Fruit fly (Drosophila melanogaster) whole organism, adult: Measurements from ENCODE around the gene BigH1.

Experiments
- CG11617 ChIP-seq: fragments of 200-800 bp; sonication (Bioruptor generic); optimal IDR thresholded peaks from 2 replicates; lab custom pipeline; 2017; ENCODE audit warnings: mild to moderate bottlenecking, missing biosample characterization, missing genetic modification reagents, missing genetic modification characterization
- CG12768 ChIP-seq: fragments of 200-800 bp; sonication (Bioruptor generic); optimal IDR thresholded peaks from 2 replicates; lab custom pipeline; 2017; ENCODE audit warnings: missing biosample characterization, missing genetic modification characterization, mild to moderate bottlenecking, moderate library complexity, missing genetic modification reagents
- CG14711 ChIP-seq: fragments of 200-800 bp; sonication (Bioruptor generic); optimal IDR thresholded peaks from 2 replicates; lab custom pipeline; 2018; ENCODE audit warnings: missing biosample characterization, mild to moderate bottlenecking, missing genetic modification characterization, moderate library complexity
- CG1620 ChIP-seq: fragments of 200-800 bp; sonication (Bioruptor generic); optimal IDR thresholded peaks from 2 replicates; lab custom pipeline; 2016; ENCODE audit warnings: missing biosample characterization, missing genetic modification characterization
- CG33017 ChIP-seq: fragments of 200-800 bp; sonication (Bioruptor generic); optimal IDR thresholded peaks from 2 replicates; lab custom pipeline; 2018; ENCODE audit warnings: missing biosample characterization, mild to moderate bottlenecking, missing genetic modification characterization, moderate library complexity
- CG5204 ChIP-seq: fragments of 200-800 bp; sonication (Bioruptor generic); optimal IDR thresholded peaks from 2 replicates; lab custom pipeline; 2016; ENCODE audit warnings: missing biosample characterization, missing genetic modification characterization
- CG7045 ChIP-seq: fragments of 200-800 bp; sonication (Bioruptor generic); optimal IDR thresholded peaks from 2 replicates; lab custom pipeline; 2017; ENCODE audit warnings: missing biosample characterization, mild to moderate bottlenecking, missing genetic modification characterization
- CG7101 ChIP-seq: fragments of 200-800 bp; sonication (Bioruptor generic); optimal IDR thresholded peaks from 2 replicates; lab custom pipeline; 2018; ENCODE audit warnings: missing biosample characterization, mild to moderate bottlenecking, missing genetic modification characterization, moderate library complexity
- Clk ChIP-seq: fragments of 200-800 bp; sonication (Bioruptor generic); optimal IDR thresholded peaks from 2 replicates; lab custom pipeline; 2017; ENCODE audit warnings: missing biosample characterization, missing genetic modification characterization
- Crg-1 ChIP-seq: fragments of 200-800 bp; sonication (Bioruptor generic); optimal IDR thresholded peaks from 2 replicates; lab custom pipeline; 2016; ENCODE audit warnings: missing biosample characterization, missing genetic modification characterization
- Hr96 ChIP-seq: fragments of 200-800 bp; sonication (Bioruptor generic); optimal IDR thresholded peaks from 2 replicates; lab custom pipeline; 2016; ENCODE audit warnings: missing biosample characterization, missing genetic modification characterization
- Mnt ChIP-seq: fragments of 200-800 bp; sonication (Bioruptor generic); optimal IDR thresholded peaks from 2 replicates; lab custom pipeline; 2016; ENCODE audit warnings: missing biosample characterization, mild to moderate bottlenecking, missing genetic modification characterization
- bab1 ChIP-seq: fragments of 200-800 bp; sonication (Bioruptor generic); optimal IDR thresholded peaks from 3 replicates; lab custom pipeline; 2019; ENCODE audit warnings: missing biosample characterization, mild to moderate bottlenecking, missing genetic modification characterization, moderate library complexity
- cic ChIP-seq: fragments of 200-800 bp; sonication (Bioruptor generic); optimal IDR thresholded peaks from 2 replicates; lab custom pipeline; 2017; ENCODE audit warnings: missing biosample characterization, mild to moderate bottlenecking, missing genetic modification characterization, moderate library complexity
- cnc ChIP-seq, 2 experiments: fragments of >200 bp; optimal IDR thresholded peaks; 2 replicates each; lab custom pipeline; 2017
- kay ChIP-seq: fragments of 200-800 bp; sonication (Bioruptor generic); peaks from one replicate; lab custom pipeline; 2016; ENCODE audit warnings: missing biosample characterization, missing genetic modification characterization, borderline replicate concordance
- ovo ChIP-seq: fragments of 200-800 bp; sonication (Bioruptor generic); optimal IDR thresholded peaks from 2 replicates; lab custom pipeline; 2016; ENCODE audit warnings: missing biosample characterization, missing genetic modification characterization
- pad ChIP-seq: fragments of 200-800 bp; sonication (Bioruptor generic); optimal IDR thresholded peaks from 3 replicates; lab custom pipeline; 2017; ENCODE audit warnings: missing biosample characterization, missing genetic modification characterization, mild to moderate bottlenecking, moderate library complexity, missing genetic modification reagents
- tj ChIP-seq: fragments of 200-800 bp; sonication (Bioruptor generic); optimal IDR thresholded peaks from 3 replicates; lab custom pipeline; 2017; ENCODE audit warnings: missing biosample characterization, mild to moderate bottlenecking, missing genetic modification characterization, moderate library complexity
- toe ChIP-seq: fragments of 200-800 bp; sonication (Bioruptor generic); optimal IDR thresholded peaks from 2 replicates; lab custom pipeline; 2016; ENCODE audit warnings: missing biosample characterization, missing genetic modification characterization

The BigH1 gene

dm6 chr3R:14626781-14627180 lies 36.5 kb upstream of the BigH1 start:
- TF ChIP-seq kay (GFP tag; lab: Kevin White, UChicago) (no peak), toe (GFP tag; lab: Kevin White, UChicago) (no peak), Hr96 (no peak), bab1 (no peak), Clk (GFP tag; lab: Kevin White, UChicago) (no peak), CG33017 (tag; lab: Kevin White, UChicago) (no peak), CG7045 (GFP tag; lab: Kevin White, UChicago) (no peak), CG11617 (GFP tag; lab: Kevin White, UChicago) (no peak), cnc (optimal IDR thresholded peaks at IDR 0.05; lab: Kevin White, UChicago) (no peak), CG7101 (tag; lab: Kevin White, UChicago) (no peak), CG12768 (GFP tag; lab: Kevin White, UChicago) (no peak)

dm6 chr3R:14630119-14630623 lies 33.1 kb upstream of the BigH1 start, which contains the start of gene Cad88C:
Gene Cad88C (plus strand): TSS chr3R:14630478.
- TF ChIP-seq CG33017 (tag; lab: Kevin White, UChicago): no peak
- TF ChIP-seq CG14711 (tag; lab: Kevin White, UChicago): peak; percentile 80
- no peak for TF ChIP-seq pad (GFP tag; lab: Kevin White, UChicago)
- TF ChIP-seq bab1: no peak
- peak; percentile 35 for TF ChIP-seq tj (GFP tag; lab: Kevin White, UChicago)
- no peak for TF ChIP-seq CG11617 (GFP tag; lab: Kevin White, UChicago)

- TF ChIP-seq CG7101 (tag; lab: Kevin White, UChicago) (no peak), cnc (optimal IDR thresholded peaks at IDR 0.05; lab: Kevin White, UChicago) (no peak), bab1 (no peak), cic (no peak), Mnt (GFP tag; lab: Kevin White, UChicago) (no peak), kay (GFP tag; lab: Kevin White, UChicago) (no peak), Clk (GFP tag; lab: Kevin White, UChicago) (no peak), CG14711 (tag; lab: Kevin White, UChicago) (no peak), CG7045 (GFP tag; lab: Kevin White, UChicago) (no peak), CG11617 (GFP tag; lab: Kevin White, UChicago) (no peak), CG1620 (GFP tag; lab: Kevin White, UChicago) (no peak), CG12768 (GFP tag; lab: Kevin White, UChicago) (no peak), CG5204 (GFP tag; lab: Kevin White, UChicago) (no peak), Hr96 (no peak), CG33017 (tag; lab: Kevin White, UChicago) (no peak)
These were observed 31.3 kb upstream of the BigH1 start for dm6 chr3R:14631911-14632310.

dm6 chr3R:14642463-14642862 lies 20.8 kb upstream of the BigH1 start, which contains the start of gene CG7886:
Gene CG7886 (minus strand): TSS chr3R:14642563.
- TF ChIP-seq Mnt (GFP tag; lab: Kevin White, UChicago): no peak
- TF ChIP-seq CG12768 (GFP tag; lab: Kevin White, UChicago): no peak
- no peak for TF ChIP-seq Hr96
- no peak for TF ChIP-seq tj (GFP tag; lab: Kevin White, UChicago)
- TF ChIP-seq pad (GFP tag; lab: Kevin White, UChicago): no peak
- no peak for TF ChIP-seq CG5204 (GFP tag; lab: Kevin White, UChicago)
- TF ChIP-seq Clk (GFP tag; lab: Kevin White, UChicago): no peak
- no peak for TF ChIP-seq toe (GFP tag; lab: Kevin White, UChicago)
- TF ChIP-seq CG7045 (GFP tag; lab: Kevin White, UChicago): no peak
- no peak for TF ChIP-seq CG7101 (tag; lab: Kevin White, UChicago)
- TF ChIP-seq CG33017 (tag; lab: Kevin White, UChicago): no peak
- TF ChIP-seq cnc (optimal IDR thresholded peaks at IDR 0.05; lab: Kevin White, UChicago): no peak
- TF ChIP-seq CG14711 (tag; lab: Kevin White, UChicago): no peak
- no peak for TF ChIP-seq cic
- TF ChIP-seq CG1620 (GFP tag; lab: Kevin White, UChicago): no peak
- no peak for TF ChIP-seq CG11617 (GFP tag; lab: Kevin White, UChicago)
- TF ChIP-seq kay (GFP tag; lab: Kevin White, UChicago): no peak
- TF ChIP-seq Crg-1 (GFP tag; lab: Kevin White, UChicago): no peak
- TF ChIP-seq bab1: no peak

- TF ChIP-seq CG1620 (GFP tag; lab: Kevin White, UChicago) (peak; percentile 36), Mnt (GFP tag; lab: Kevin White, UChicago) (peak; percentile 83), CG33017 (tag; lab: Kevin White, UChicago) (peak; percentile 91), toe (GFP tag; lab: Kevin White, UChicago) (no peak), bab1 (peak; percentile 88), Crg-1 (GFP tag; lab: Kevin White, UChicago) (peak; percentile 21), CG7045 (GFP tag; lab: Kevin White, UChicago) (peak; percentile 84), tj (GFP tag; lab: Kevin White, UChicago) (peak; percentile 100), kay (GFP tag; lab: Kevin White, UChicago) (peak; percentile 98), CG5204 (GFP tag; lab: Kevin White, UChicago) (no peak), CG7101 (tag; lab: Kevin White, UChicago) (peak; percentile 90), CG12768 (GFP tag; lab: Kevin White, UChicago) (peak; percentile 81), Clk (GFP tag; lab: Kevin White, UChicago) (peak; percentile 18), Hr96 (peak; percentile 60), cic (peak; percentile 96), pad (GFP tag; lab: Kevin White, UChicago) (peak; percentile 30), ovo (peak; percentile 58), CG14711 (tag; lab: Kevin White, UChicago) (peak; percentile 84), CG11617 (GFP tag; lab: Kevin White, UChicago) (peak; percentile 93), cnc (optimal IDR thresholded peaks at IDR 0.05; lab: Kevin White, UChicago) (peak in 1 of 2 experiments; percentile 5)
These were observed 13.7 kb upstream of the BigH1 start for dm6 chr3R:14649307-14650239.
